Worm (Caenorhabditis elegans) whole organism, young adult: ENCODE results near the gene fog-2.

Experiments
- Y67H2A.10 ChIP-seq: fragments of 200-800 bp; sonication (Bioruptor generic); conservative IDR thresholded peaks from 2 replicates; pipeline ENCODE4 v1.3.6; 2022; ENCODE audit warnings: missing genetic modification reagents, missing genetic modification characterization, missing compliant biosample characterization
- atf-7 ChIP-seq: sonication (generic microtip); optimal IDR thresholded peaks from 2 replicates; lab custom pipeline; 2017; ENCODE audit warnings: mild to moderate bottlenecking, missing genetic modification characterization, missing compliant biosample characterization
- attf-6 ChIP-seq: fragments of 200-800 bp; sonication (Bioruptor generic); IDR thresholded peaks from 2 replicates; pipeline ENCODE4 v1.3.6; 2022; ENCODE audit warnings: missing genetic modification reagents, missing genetic modification characterization, missing compliant biosample characterization
- ceh-40 ChIP-seq: fragments of 200-800 bp; sonication (Bioruptor generic); IDR thresholded peaks from 2 replicates; pipeline ENCODE4 v1.3.6; 2022; ENCODE audit warnings: missing genetic modification characterization, missing compliant biosample characterization
- ztf-6 ChIP-seq: fragments of 200-800 bp; sonication (Bioruptor generic); IDR thresholded peaks from 2 replicates; pipeline ENCODE4 v1.3.6; 2022; ENCODE audit warnings: missing genetic modification reagents, missing genetic modification characterization, missing compliant biosample characterization

DNA sequence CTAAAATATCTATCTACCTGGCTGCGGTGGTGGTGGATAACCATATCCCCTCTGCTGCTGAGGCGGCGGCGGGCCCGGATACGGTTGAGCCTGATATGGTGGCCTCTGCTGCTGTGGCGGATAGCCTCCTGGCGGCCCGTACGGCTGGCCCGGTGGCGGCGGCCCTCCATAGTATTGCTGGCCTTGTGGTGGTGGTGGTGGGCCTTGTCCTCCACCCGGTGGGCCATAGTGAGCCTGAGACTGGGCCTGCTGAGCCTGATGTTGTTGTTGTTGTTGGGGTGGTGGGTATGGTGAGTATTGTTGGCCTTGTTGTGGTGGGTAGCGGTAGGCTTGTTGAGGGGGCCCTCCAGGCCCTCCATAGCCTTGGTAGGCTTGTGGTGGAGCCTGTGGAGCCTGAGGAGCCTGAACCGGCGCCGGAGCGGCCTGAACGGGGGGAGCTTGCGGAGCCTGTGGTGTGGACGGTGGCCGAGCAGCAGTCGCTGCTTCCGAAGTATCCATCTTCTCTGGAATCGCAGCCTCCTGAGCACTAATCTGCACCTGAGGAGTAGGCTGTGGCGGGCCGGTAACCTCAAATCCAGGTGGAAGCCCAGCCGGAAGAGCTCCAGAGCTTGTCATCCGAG, 42.3 kb downstream of the fog-2 start:
- no peak for TF ChIP-seq attf-6 (GFP tag; lab: Robert Waterston, UW)
- TF ChIP-seq Y67H2A.10 (GFP tag; lab: Robert Waterston, UW), result no peak
- no peak for TF ChIP-seq atf-7 (tag; lab: Kevin White, UChicago)
- no peak for TF ChIP-seq ceh-40 (GFP tag; lab: Robert Waterston, UW)
- TF ChIP-seq ztf-6 (GFP tag; lab: Robert Waterston, UW), result no peak
